Fruit fly (Drosophila melanogaster): Measurements from ENCODE around the gene kirre.

- TF ChIP-seq CG8478 (optimal IDR thresholded peaks at IDR 0.05) (no peak), CTCF (optimal IDR thresholded peaks at IDR 0.05) (no peak)
Measured at dm6 chrX:2956641-2957040, 216.5 kb downstream of the kirre start.
